Worm (Caenorhabditis elegans): ENCODE results near the gene lin-2.

Gene lin-2

DNA sequence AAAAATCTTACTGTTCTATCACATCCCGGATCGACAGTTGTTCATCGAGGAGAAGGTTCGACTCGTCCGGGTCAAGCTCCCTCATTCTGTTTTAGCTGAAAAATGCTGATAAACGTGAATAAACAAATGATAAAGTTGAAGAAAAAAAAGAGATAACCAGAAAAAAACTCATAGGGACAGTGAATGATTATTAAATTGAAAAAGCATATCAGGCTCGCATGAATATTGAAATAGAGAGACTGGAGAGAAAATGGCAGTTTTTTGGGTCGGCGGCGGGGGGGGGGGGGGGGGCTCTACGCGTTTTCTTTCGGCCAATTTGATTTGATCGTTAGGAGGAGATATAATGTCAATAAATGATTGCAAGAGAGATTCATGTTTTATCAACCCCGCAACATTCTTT, at the start of gene lin-2:
Gene lin-2, minus strand, starts transcription at position 101 of the 400 bp plus-strand sequence.
- no peak for TF ChIP-seq unc-62 (GFP tag; optimal IDR thresholded peaks at IDR 0.05)

DNA sequence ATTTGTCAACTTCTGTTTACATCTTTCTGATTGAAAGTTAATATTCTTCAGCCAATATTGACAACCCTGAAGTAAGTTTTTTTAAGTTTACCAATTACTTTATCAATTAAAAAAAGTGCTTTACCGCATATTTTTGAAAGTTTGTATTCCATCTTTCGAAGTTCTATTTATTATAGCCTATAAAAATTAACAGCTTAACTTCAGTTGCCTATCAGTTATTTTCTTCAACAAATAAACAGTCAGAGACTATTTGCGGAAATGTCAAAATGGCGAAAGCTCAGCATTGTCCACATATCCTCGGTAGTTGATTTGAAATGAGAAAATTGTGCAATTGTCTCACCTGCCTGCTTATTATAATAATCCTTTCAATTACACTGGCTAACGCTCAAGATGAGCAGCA, 49.7 kb upstream of the lin-2 start, which contains the start of gene T18D3.5:
Gene T18D3.5, plus strand, starts transcription at position 301 of the 400 bp plus-strand sequence.
- no peak for TF ChIP-seq unc-62 (GFP tag; optimal IDR thresholded peaks at IDR 0.05)

DNA sequence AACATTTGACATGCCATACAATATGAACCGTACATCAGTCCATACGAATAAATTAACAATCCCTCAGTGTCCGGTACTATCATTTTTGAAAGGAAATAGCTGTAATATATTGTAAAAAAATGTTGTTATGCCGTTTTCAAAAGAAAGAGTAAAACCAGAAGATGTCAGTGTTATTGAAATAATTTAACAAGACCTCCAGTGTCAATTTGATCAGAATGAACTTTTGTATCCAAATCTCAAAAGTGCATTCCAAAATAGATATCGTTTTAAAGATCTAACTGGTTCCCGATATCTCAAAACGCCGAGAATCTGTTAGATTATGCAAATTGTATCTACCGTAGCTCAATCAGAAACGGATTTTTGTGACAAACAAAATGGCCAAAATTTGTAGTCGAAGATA, 47.7 kb upstream of the lin-2 start, which contains the start of gene odr-7:
Gene odr-7, minus strand, starts transcription at position 101 of the 400 bp plus-strand sequence.
- TF ChIP-seq unc-62 (GFP tag; optimal IDR thresholded peaks at IDR 0.05): no peak

DNA sequence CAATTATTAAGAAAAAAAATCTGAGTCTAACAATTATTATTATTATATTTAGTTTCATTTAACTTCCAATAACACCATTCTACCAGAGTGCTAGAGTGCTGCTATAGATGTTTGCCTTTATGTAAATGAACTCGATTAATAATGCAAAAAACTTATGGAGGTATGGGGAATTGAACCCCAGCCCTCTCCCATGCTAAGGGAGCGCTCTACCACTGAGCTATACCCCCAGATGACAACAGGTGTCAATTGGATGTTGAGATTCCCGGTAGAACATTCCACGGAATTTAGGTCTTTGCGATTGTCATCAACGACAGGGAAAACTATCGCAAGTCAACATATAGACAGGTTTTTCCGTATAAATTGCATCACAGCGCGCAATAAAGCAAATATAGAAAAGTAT, 44.2 kb upstream of the lin-2 start:
- no peak for TF ChIP-seq unc-62 (GFP tag; optimal IDR thresholded peaks at IDR 0.05)

- TF ChIP-seq unc-62 (GFP tag; optimal IDR thresholded peaks at IDR 0.05): no peak
Observed at ce11 chrX:12454290-12454795, 40.5 kb upstream of the lin-2 start, which contains the start of the genes T18D3.9 and T18D3.1. Gene T18D3.9, minus strand, starts transcription at chrX:12454457. Gene T18D3.1, plus strand, starts transcription at chrX:12454745.

DNA sequence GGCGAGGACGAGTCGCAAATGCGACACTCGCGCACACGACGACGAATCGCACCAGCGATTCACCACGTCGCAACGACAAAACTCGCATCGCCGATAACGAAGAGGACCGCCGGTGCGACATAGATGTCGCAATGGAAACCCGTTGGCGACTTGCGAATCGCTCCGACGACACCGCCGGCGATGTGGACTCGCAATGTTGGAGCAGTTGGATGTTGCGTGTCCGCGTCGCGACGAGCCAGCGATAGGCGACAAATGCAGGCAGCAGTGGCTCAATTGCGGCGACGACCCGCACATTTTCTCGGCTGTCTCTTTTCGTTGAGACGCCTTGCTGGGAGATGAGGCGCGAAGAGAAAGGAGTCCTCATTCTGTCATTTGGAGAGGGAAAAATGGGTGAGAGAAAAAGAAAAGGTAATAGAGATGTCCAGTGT, 38.3 kb upstream of the lin-2 start:
- no peak for TF ChIP-seq unc-62 (GFP tag; optimal IDR thresholded peaks at IDR 0.05)

ce11 chrX:12451258-12451657, 37.4 kb upstream of the lin-2 start:
- no peak for TF ChIP-seq unc-62 (GFP tag; optimal IDR thresholded peaks at IDR 0.05)

- TF ChIP-seq unc-62 (GFP tag; optimal IDR thresholded peaks at IDR 0.05): no peak
Observed at ce11 chrX:12449262-12449942, 35.6 kb upstream of the lin-2 start, which contains the start of gene T18D3.6. Gene T18D3.6, plus strand, starts transcription at chrX:12449892.

ce11 chrX:12446572-12446971, 32.7 kb upstream of the lin-2 start:
- no peak for TF ChIP-seq unc-62 (GFP tag; optimal IDR thresholded peaks at IDR 0.05)

- no peak for TF ChIP-seq unc-62 (GFP tag; optimal IDR thresholded peaks at IDR 0.05)
Observed at ce11 chrX:12444423-12444822, 30.6 kb upstream of the lin-2 start.

ce11 chrX:12439998-12440722, 26.3 kb upstream of the lin-2 start:
- TF ChIP-seq unc-62 (GFP tag; optimal IDR thresholded peaks at IDR 0.05): no peak

ce11 chrX:12438266-12438665, 24.4 kb upstream of the lin-2 start:
- TF ChIP-seq unc-62 (GFP tag; optimal IDR thresholded peaks at IDR 0.05): no peak

DNA sequence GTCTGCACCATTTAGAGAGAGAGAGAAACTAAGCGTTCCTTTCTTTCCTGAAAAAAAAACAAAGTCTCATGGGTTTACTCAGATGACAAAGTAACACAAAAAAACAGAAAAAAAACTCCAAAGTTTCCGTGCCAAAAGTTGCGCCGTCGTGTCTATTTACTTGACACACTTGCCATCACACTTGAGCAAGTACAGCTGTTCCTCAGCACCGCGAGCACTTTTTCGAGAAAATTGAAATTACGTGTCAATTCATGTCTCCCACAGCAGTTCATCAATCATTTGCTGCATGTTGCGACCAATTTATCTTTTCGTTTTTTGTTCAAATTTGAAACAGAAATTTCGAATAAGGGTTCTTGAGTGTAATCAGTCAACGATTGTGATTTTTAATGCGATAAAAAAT, 22.6 kb upstream of the lin-2 start:
- TF ChIP-seq unc-62 (GFP tag; optimal IDR thresholded peaks at IDR 0.05): no peak

- TF ChIP-seq unc-62 (GFP tag; optimal IDR thresholded peaks at IDR 0.05): no peak
Observed at ce11 chrX:12435246-12435645, 21.4 kb upstream of the lin-2 start.

DNA sequence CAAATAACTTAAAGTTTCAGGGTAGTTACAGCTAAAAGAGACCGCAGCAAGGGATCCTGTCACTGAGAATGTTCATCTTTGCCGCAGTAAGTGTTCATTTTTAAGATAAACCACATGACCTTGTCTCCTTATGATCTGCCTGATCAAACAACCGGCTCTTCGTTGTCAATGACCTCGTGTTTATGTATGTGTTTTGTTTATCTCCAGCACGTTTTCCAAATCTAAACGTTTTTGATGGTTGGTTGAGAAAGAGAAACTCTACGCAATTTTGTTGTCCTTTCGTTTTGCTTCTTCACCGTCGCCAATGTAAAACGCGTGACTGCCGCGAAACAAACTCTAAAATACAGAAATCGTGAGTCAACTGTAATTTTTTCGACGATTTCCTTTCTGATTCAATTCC, 20.2 kb upstream of the lin-2 start, which contains the start of gene tsct-1:
Gene tsct-1, plus strand, starts transcription at position 12 of the 400 bp plus-strand sequence.
- no peak for TF ChIP-seq unc-62 (GFP tag; optimal IDR thresholded peaks at IDR 0.05)

ce11 chrX:12430309-12430708, 16.5 kb upstream of the lin-2 start, which contains the start of gene med-1:
Gene med-1, plus strand, starts transcription at chrX:12430609.
- no peak for TF ChIP-seq unc-62 (GFP tag; optimal IDR thresholded peaks at IDR 0.05)

All from whole organism, dauer.